Worm (Caenorhabditis elegans) whole organism, mixed stage, embryonic: ENCODE results near the gene srbc-62.

Source experiments
- ces-1 ChIP-seq: fragments of 150-350 bp; optimal IDR thresholded peaks from 2 replicates; lab custom pipeline; 2014; ENCODE audit warnings: missing biosample characterization, missing genetic modification reagents, missing genetic modification characterization
- elt-1 ChIP-seq: sonication (generic microtip); optimal IDR thresholded peaks from 2 replicates; lab custom pipeline; 2017; ENCODE audit warnings: missing genetic modification characterization, mild to moderate bottlenecking, missing compliant biosample characterization, antibody characterized with exemption, moderate library complexity, borderline replicate concordance; ENCODE audit not compliant: insufficient read depth
- elt-3 ChIP-seq: fragments of 150-350 bp; optimal IDR thresholded peaks from 2 replicates; lab custom pipeline; 2014; ENCODE audit warnings: missing biosample characterization, missing genetic modification characterization
- ztf-11 ChIP-seq: fragments of 150-350 bp; optimal IDR thresholded peaks from 2 replicates; lab custom pipeline; 2014; ENCODE audit warnings: missing biosample characterization, missing genetic modification characterization

- TF ChIP-seq ces-1 (no peak), elt-1 (no peak), elt-3 (tag; lab: Kevin White, UChicago) (no peak), ztf-11 (tag; lab: Kevin White, UChicago) (no peak)
Measured at ce11 chrV:17258868-17259267, 41.1 kb downstream of the srbc-62 start, which contains the start of gene fbxa-85.
